Worm (Caenorhabditis elegans) whole organism, L4 larva: Measurements from ENCODE around the gene rfc-2.

Experiments used
- F10B5.3 ChIP-seq: sonication (generic microtip); optimal IDR thresholded peaks from 2 replicates; lab custom pipeline; 2016; ENCODE audit warnings: mild to moderate bottlenecking, missing genetic modification characterization, missing compliant biosample characterization
- Y105C5A.15 ChIP-seq: fragments of 200-800 bp; sonication (Bioruptor generic); IDR thresholded peaks from 2 replicates; pipeline ENCODE4 v1.3.6; 2022; ENCODE audit warnings: missing genetic modification characterization, missing compliant biosample characterization
- Y48G9A.11 ChIP-seq: fragments of 200-800 bp; sonication (Bioruptor generic); IDR thresholded peaks from 2 replicates; pipeline ENCODE4 v1.3.6; 2022; ENCODE audit warnings: missing genetic modification reagents, missing genetic modification characterization, missing compliant biosample characterization
- ZK337.2 ChIP-seq: fragments of 200-800 bp; sonication (Bioruptor generic); IDR thresholded peaks from 2 replicates; pipeline ENCODE4 v1.3.6; 2022; ENCODE audit warnings: missing genetic modification reagents, missing genetic modification characterization, missing compliant biosample characterization
- aha-1 ChIP-seq: fragments of 150-350 bp; peaks from one replicate; lab custom pipeline; 2014; ENCODE audit warnings: missing biosample characterization, missing genetic modification characterization
- ama-1 ChIP-seq: fragments of 150-350 bp; optimal IDR thresholded peaks from 2 replicates; lab custom pipeline; 2014; ENCODE audit warnings: inconsistent platforms, mixed read lengths
- ceh-28 ChIP-seq: fragments of 150-350 bp; optimal IDR thresholded peaks from 2 replicates; lab custom pipeline; 2014; ENCODE audit warnings: missing biosample characterization, missing genetic modification reagents, missing genetic modification characterization
- ceh-82 ChIP-seq: sonication (generic microtip); optimal IDR thresholded peaks from 2 replicates; lab custom pipeline; 2017; ENCODE audit warnings: missing biosample characterization, missing genetic modification characterization
- daf-16 ChIP-seq, 3 experiments: sonication (generic microtip); optimal IDR thresholded peaks; 2 replicates each; lab custom pipeline; 2016 to 2017; ENCODE audit warnings: missing genetic modification characterization in 3 of 3, missing genetic modification reagents in 3 of 3, mild to moderate bottlenecking in 2 of 3, missing compliant biosample characterization in 2 of 3, missing biosample characterization in 1 of 3, moderate library complexity in 1 of 3
- dmd-6 ChIP-seq: fragments of 200-800 bp; sonication (Bioruptor generic); IDR thresholded peaks from 2 replicates; pipeline ENCODE4 v1.3.6; 2022; ENCODE audit warnings: missing genetic modification reagents, missing genetic modification characterization, missing compliant biosample characterization
- dve-1 ChIP-seq: sonication (generic microtip); optimal IDR thresholded peaks from 2 replicates; lab custom pipeline; 2017; ENCODE audit warnings: antibody characterized with exemption, mild to moderate bottlenecking, missing genetic modification characterization, missing compliant biosample characterization; ENCODE audit not compliant: insufficient read depth
- hlh-11 ChIP-seq: fragments of 200-800 bp; sonication (Bioruptor generic); optimal IDR thresholded peaks from 2 replicates; lab custom pipeline; 2018; ENCODE audit warnings: mild to moderate bottlenecking, missing genetic modification characterization, missing compliant biosample characterization
- hlh-30 ChIP-seq: sonication (generic microtip); optimal IDR thresholded peaks from 2 replicates; lab custom pipeline; 2017; ENCODE audit warnings: antibody characterized with exemption, mild to moderate bottlenecking, missing genetic modification characterization, missing compliant biosample characterization; ENCODE audit not compliant: insufficient read depth
- hmg-1.1 ChIP-seq: fragments of 200-800 bp; sonication (Bioruptor generic); IDR thresholded peaks from 2 replicates; pipeline ENCODE4 v1.3.6; 2022; ENCODE audit warnings: missing genetic modification reagents, missing genetic modification characterization, missing compliant biosample characterization
- lin-13 ChIP-seq: fragments of 150-350 bp; optimal IDR thresholded peaks from 2 replicates; lab custom pipeline; 2014; ENCODE audit warnings: missing biosample characterization, missing genetic modification reagents, missing genetic modification characterization
- lin-15B ChIP-seq: fragments of 150-350 bp; sonication (generic microtip); optimal IDR thresholded peaks from 3 replicates; lab custom pipeline; 2014; ENCODE audit warnings: missing biosample characterization, missing genetic modification characterization
- lin-38 ChIP-seq: fragments of 200-800 bp; sonication (Bioruptor generic); IDR thresholded peaks from 2 replicates; pipeline ENCODE4 v1.3.6; 2022; ENCODE audit warnings: missing genetic modification reagents, missing genetic modification characterization, missing compliant biosample characterization
- lin-39 ChIP-seq: fragments of 150-350 bp; optimal IDR thresholded peaks from 2 replicates; lab custom pipeline; 2014; ENCODE audit warnings: missing biosample characterization, missing genetic modification reagents, missing genetic modification characterization
- madf-5 ChIP-seq, 2 experiments: fragments of 200-800 bp; sonication (Bioruptor generic); IDR thresholded peaks; 2 replicates each; pipeline ENCODE4 v1.3.6; 2022; ENCODE audit warnings: missing compliant biosample characterization in 2 of 2, missing genetic modification characterization in 2 of 2
- mdl-1 ChIP-seq, 2 experiments: fragments of 150-350 bp in 1 of 2; sonication (generic microtip) in 1 of 2; optimal IDR thresholded peaks; 2 replicates each; lab custom pipeline; 2014 to 2017; ENCODE audit warnings: missing biosample characterization in 2 of 2, missing genetic modification characterization in 2 of 2
- mxl-2 ChIP-seq: fragments of 200-800 bp; sonication (Bioruptor generic); conservative IDR thresholded peaks from 2 replicates; pipeline ENCODE4 v1.3.6; 2022; ENCODE audit warnings: missing genetic modification reagents, missing genetic modification characterization, missing compliant biosample characterization
- nhr-10 ChIP-seq: fragments of 150-350 bp; optimal IDR thresholded peaks from 2 replicates; lab custom pipeline; 2014; ENCODE audit warnings: missing biosample characterization, missing genetic modification characterization
- nhr-237 ChIP-seq: sonication (generic microtip); optimal IDR thresholded peaks from 2 replicates; lab custom pipeline; 2017; ENCODE audit warnings: missing biosample characterization, missing genetic modification characterization
- nhr-28 ChIP-seq: fragments of 150-350 bp; optimal IDR thresholded peaks from 2 replicates; lab custom pipeline; 2014; ENCODE audit warnings: missing biosample characterization, missing genetic modification characterization
- nhr-41 ChIP-seq: fragments of 200-800 bp; sonication (Bioruptor generic); IDR thresholded peaks from 2 replicates; pipeline ENCODE4 v1.3.6; 2022; ENCODE audit warnings: missing genetic modification reagents, missing genetic modification characterization, missing compliant biosample characterization
- nhr-42 ChIP-seq: fragments of 200-800 bp; sonication (Bioruptor generic); IDR thresholded peaks from 2 replicates; pipeline ENCODE4 v1.3.6; 2022; ENCODE audit warnings: missing genetic modification characterization, missing compliant biosample characterization
- nhr-6 ChIP-seq: fragments of 150-350 bp; optimal IDR thresholded peaks from 2 replicates; lab custom pipeline; 2014; ENCODE audit warnings: missing biosample characterization, missing genetic modification characterization
- nhr-77 ChIP-seq: fragments of 150-350 bp; optimal IDR thresholded peaks from 2 replicates; lab custom pipeline; 2014; ENCODE audit warnings: missing biosample characterization, missing genetic modification characterization
- pqm-1 ChIP-seq: sonication (generic microtip); optimal IDR thresholded peaks from 2 replicates; lab custom pipeline; 2017; ENCODE audit warnings: missing biosample characterization, missing genetic modification characterization
- rbr-2 ChIP-seq: sonication (generic microtip); optimal IDR thresholded peaks from 2 replicates; lab custom pipeline; 2016; ENCODE audit warnings: missing genotype, missing genetic modification characterization, missing compliant biosample characterization
- sdz-12 ChIP-seq: fragments of 200-800 bp; sonication (Bioruptor generic); optimal IDR thresholded peaks from 2 replicates; lab custom pipeline; 2018; ENCODE audit warnings: mild to moderate bottlenecking, missing genetic modification characterization, missing compliant biosample characterization
- skn-1 ChIP-seq: fragments of 150-350 bp; optimal IDR thresholded peaks from 2 replicates; lab custom pipeline; 2014; ENCODE audit warnings: missing biosample characterization, missing genetic modification characterization
- snpc-4 ChIP-seq: fragments of 150-350 bp; optimal IDR thresholded peaks from 2 replicates; lab custom pipeline; 2014; ENCODE audit warnings: missing biosample characterization, missing genetic modification characterization
- unc-62 ChIP-seq, 3 experiments: fragments of 150-350 bp in 1 of 3; sonication (generic microtip); optimal IDR thresholded peaks in 2 of 3; peaks in 1 of 3; 1 replicate in 1 of 3; 2 replicates in 2 of 3; lab custom pipeline; 2014 to 2017; ENCODE audit warnings: missing biosample characterization in 3 of 3, missing genetic modification characterization in 3 of 3, missing genetic modification reagents in 3 of 3, missing genotype in 1 of 3
- vab-7 ChIP-seq: fragments of 200-800 bp; sonication (Bioruptor generic); IDR thresholded peaks from 2 replicates; pipeline ENCODE4 v1.3.6; 2022; ENCODE audit warnings: missing genetic modification reagents, missing genetic modification characterization, missing compliant biosample characterization
- zip-11 ChIP-seq: fragments of 200-800 bp; sonication (Bioruptor generic); IDR thresholded peaks from 2 replicates; pipeline ENCODE4 v1.3.6; 2022; ENCODE audit warnings: missing genetic modification characterization, missing compliant biosample characterization

rfc-2 gene

ce11 chrIV:1388079-1388478 is 41.0 kb downstream of the rfc-2 start (continued):
- TF ChIP-seq skn-1 (tag; lab: Kevin White, UChicago), result no peak
- TF ChIP-seq Y48G9A.11, result peak; percentile 66
- no peak for TF ChIP-seq ama-1 (lab: Kevin White, UChicago)
- peak; percentile 33 for TF ChIP-seq lin-13
- TF ChIP-seq ZK337.2 (GFP tag; lab: Robert Waterston, UW), result peak; percentile 38; the same call in 1 of the 2 replicates
- TF ChIP-seq snpc-4 (tag; lab: Kevin White, UChicago), result no peak
- TF ChIP-seq nhr-237 (tag; lab: Kevin White, UChicago), result no peak
- peak; percentile 8; the same call in 1 of the 2 replicates for TF ChIP-seq zip-11 (GFP tag; lab: Robert Waterston, UW)
- peak; percentile 61 to 81; a peak in 2 of 4 replicates for TF ChIP-seq madf-5 (GFP tag; IDR thresholded peaks at IDR 0.05; lab: Robert Waterston, UW)
- no peak for TF ChIP-seq mxl-2 (GFP tag; lab: Robert Waterston, UW)
- TF ChIP-seq ceh-82, result no peak
- no peak for TF ChIP-seq lin-15B (tag; lab: Kevin White, UChicago)
- TF ChIP-seq lin-39, result no peak
- no peak for TF ChIP-seq ceh-28 (tag; lab: Kevin White, UChicago)
- TF ChIP-seq, all 104 proteins: peak for 45

- no peak for TF ChIP-seq ceh-82
- no peak for TF ChIP-seq rbr-2 (tag; lab: Kevin White, UChicago)
- TF ChIP-seq hmg-1.1 (GFP tag; lab: Robert Waterston, UW), result no peak
- peak; percentile 21 for TF ChIP-seq nhr-28
- peak; percentile 47 for TF ChIP-seq hlh-30
- peak in 1 of 2 experiments; percentile 6 for TF ChIP-seq mdl-1 (tag; optimal IDR thresholded peaks at IDR 0.05; lab: Kevin White, UChicago)
- TF ChIP-seq sdz-12 (GFP tag; lab: Kevin White, UChicago), result no peak
Observed at ce11 chrIV:1389021-1389420, 41.9 kb downstream of the rfc-2 start.

- TF ChIP-seq pqm-1 (tag; lab: Kevin White, UChicago) (peak; percentile 34), dmd-6 (GFP tag; lab: Robert Waterston, UW) (peak; percentile 43; the same call in 1 of the 2 replicates), hlh-11 (tag; lab: Kevin White, UChicago) (peak; percentile 39), nhr-41 (GFP tag; lab: Robert Waterston, UW) (peak; percentile 62; the same call in 1 of the 2 replicates), nhr-10 (no peak), dve-1 (tag; lab: Kevin White, UChicago) (peak; percentile 32), mdl-1 (tag; optimal IDR thresholded peaks at IDR 0.05; lab: Kevin White, UChicago) (no peak), hlh-30 (no peak), vab-7 (GFP tag; lab: Robert Waterston, UW) (no peak), nhr-28 (peak; percentile 19), nhr-77 (tag; lab: Kevin White, UChicago) (peak; percentile 4), F10B5.3 (tag; lab: Kevin White, UChicago) (no peak), aha-1 (tag; lab: Kevin White, UChicago) (peak; percentile 26)
Observed at ce11 chrIV:1389599-1389998, 42.5 kb downstream of the rfc-2 start.

ce11 chrIV:1390102-1390501 is 43.0 kb downstream of the rfc-2 start:
- TF ChIP-seq vab-7 (GFP tag; lab: Robert Waterston, UW) (0 out of 2 replicates have a peak, but pooled peaks have one; percentile 26), nhr-6 (tag; lab: Kevin White, UChicago) (no peak), lin-38 (0 out of 2 replicates have a peak, but pooled peaks have one; percentile 19)

- TF ChIP-seq nhr-237 (tag; lab: Kevin White, UChicago), result no peak
- TF ChIP-seq daf-16 (GFP tag; optimal IDR thresholded peaks at IDR 0.05; lab: Kevin White, UChicago), result no peak
- peak; percentile 26 for TF ChIP-seq daf-16 (tag; optimal IDR thresholded peaks at IDR 0.05; lab: Kevin White, UChicago)
- peak in 1 of 2 experiments; percentile 48 for TF ChIP-seq unc-62 (GFP tag; optimal IDR thresholded peaks at IDR 0.05 in 1 of 2; lab: Kevin White, UChicago)
- no peak for TF ChIP-seq unc-62 (tag; optimal IDR thresholded peaks at IDR 0.05; lab: Kevin White, UChicago)
- TF ChIP-seq nhr-42, result no peak
- TF ChIP-seq Y105C5A.15 (GFP tag; lab: Robert Waterston, UW), result no peak
Observed at ce11 chrIV:1391446-1391845, 44.3 kb downstream of the rfc-2 start.
